Fruit fly (Drosophila melanogaster) whole organism: ENCODE results near the gene ATPsyngamma.

Source experiments
- CG8478 ChIP-seq: fragments of >200 bp; optimal IDR thresholded peaks from 2 replicates; lab custom pipeline; 2018; ENCODE audit warnings: inconsistent platforms
- Dll ChIP-seq: fragments of >200 bp; optimal IDR thresholded peaks from 2 replicates; lab custom pipeline; 2017
- EcR ChIP-seq, 2 experiments: fragments of >200 bp; optimal IDR thresholded peaks; 2 replicates each; lab custom pipeline; 2017; ENCODE audit warnings: missing biosample characterization in 2 of 2, missing genetic modification characterization in 2 of 2, missing genetic modification reagents in 2 of 2
- pan ChIP-seq: fragments of >200 bp; optimal IDR thresholded peaks from 2 replicates; lab custom pipeline; 2017
- psq ChIP-seq: fragments of >200 bp; optimal IDR thresholded peaks from 2 replicates; lab custom pipeline; 2017
- usp ChIP-seq: fragments of >200 bp; optimal IDR thresholded peaks from 2 replicates; lab custom pipeline; 2017; ENCODE audit warnings: missing biosample characterization, missing genetic modification characterization, mixed read lengths

DNA sequence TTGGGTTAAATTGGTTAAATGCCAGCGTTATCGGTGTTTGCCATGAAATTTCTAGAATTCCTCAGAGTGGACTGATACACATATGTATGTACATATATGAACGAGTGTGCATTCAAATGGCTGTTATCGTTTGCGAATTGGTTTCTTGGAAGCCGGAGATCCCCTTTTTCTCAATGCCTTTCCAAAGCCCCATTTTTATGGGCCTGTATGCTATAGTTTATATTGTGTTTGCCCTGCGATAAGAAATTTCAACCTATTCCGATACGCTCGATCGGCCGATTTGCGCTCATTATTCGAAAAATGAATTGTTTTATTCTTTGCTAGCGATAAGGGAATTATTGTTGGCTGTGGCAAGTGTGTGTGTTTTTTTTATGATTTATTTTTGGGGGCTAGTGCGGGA is 34.2 kb upstream of the ATPsyngamma start:
- TF ChIP-seq pan (lab: Kevin White, UChicago) (no peak), CG8478 (lab: Kevin White, UChicago) (no peak), Dll (no peak), usp (GFP tag; lab: Kevin White, UChicago) (no peak), psq (no peak), EcR (GFP tag; optimal IDR thresholded peaks at IDR 0.05; lab: Kevin White, UChicago) (no peak)
